Worm (Caenorhabditis elegans) whole organism, L1 larva: Measurements from ENCODE around the gene C29F9.9.

Experiments
- aha-1 ChIP-seq: fragments of 150-350 bp; optimal IDR thresholded peaks from 2 replicates; lab custom pipeline; 2014; ENCODE audit warnings: missing biosample characterization, missing genetic modification characterization
- ama-1 ChIP-seq: fragments of 150-350 bp; optimal IDR thresholded peaks from 2 replicates; lab custom pipeline; 2014
- ces-1 ChIP-seq: fragments of 150-350 bp; optimal IDR thresholded peaks from 2 replicates; lab custom pipeline; 2014; ENCODE audit warnings: missing biosample characterization, missing genetic modification reagents, missing genetic modification characterization
- dsc-1 ChIP-seq: sonication (generic microtip); optimal IDR thresholded peaks from 2 replicates; lab custom pipeline; 2016; ENCODE audit warnings: mild to moderate bottlenecking, missing genetic modification characterization, missing compliant biosample characterization
- egl-13 ChIP-seq: sonication (generic microtip); optimal IDR thresholded peaks from 2 replicates; lab custom pipeline; 2016; ENCODE audit warnings: missing genotype, missing genetic modification reagents, missing genetic modification characterization, missing compliant biosample characterization
- jun-1 ChIP-seq: fragments of 150-350 bp; optimal IDR thresholded peaks from 2 replicates; lab custom pipeline; 2014; ENCODE audit warnings: missing biosample characterization, missing genetic modification reagents, missing genetic modification characterization
- mdl-1 ChIP-seq, 2 experiments: fragments of 150-350 bp; optimal IDR thresholded peaks; 2 replicates each; lab custom pipeline; 2014 to 2017; ENCODE audit warnings: missing biosample characterization in 2 of 2, missing genetic modification characterization in 2 of 2, inconsistent platforms in 1 of 2
- mef-2 ChIP-seq: fragments of 150-350 bp; optimal IDR thresholded peaks from 2 replicates; lab custom pipeline; 2014; ENCODE audit warnings: missing biosample characterization, missing genetic modification characterization
- nhr-11 ChIP-seq: fragments of 150-350 bp; optimal IDR thresholded peaks from 2 replicates; lab custom pipeline; 2014; ENCODE audit warnings: missing biosample characterization, missing genetic modification characterization
- sox-4 ChIP-seq: sonication (generic microtip); optimal IDR thresholded peaks from 2 replicates; lab custom pipeline; 2016; ENCODE audit warnings: missing genetic modification characterization, missing compliant biosample characterization
- tbx-2 ChIP-seq: sonication (generic microtip); optimal IDR thresholded peaks from 2 replicates; lab custom pipeline; 2016; ENCODE audit warnings: missing genetic modification characterization, missing compliant biosample characterization
- unc-62 ChIP-seq: fragments of 150-350 bp; optimal IDR thresholded peaks from 2 replicates; lab custom pipeline; 2014; ENCODE audit warnings: missing biosample characterization, missing genetic modification reagents, missing genetic modification characterization
- vab-15 ChIP-seq: sonication (generic microtip); optimal IDR thresholded peaks from 2 replicates; lab custom pipeline; 2017; ENCODE audit warnings: missing genotype, mild to moderate bottlenecking, missing genetic modification characterization, missing compliant biosample characterization
- zag-1 ChIP-seq: fragments of 150-350 bp; optimal IDR thresholded peaks from 2 replicates; lab custom pipeline; 2014; ENCODE audit warnings: missing biosample characterization, missing genetic modification characterization

DNA sequence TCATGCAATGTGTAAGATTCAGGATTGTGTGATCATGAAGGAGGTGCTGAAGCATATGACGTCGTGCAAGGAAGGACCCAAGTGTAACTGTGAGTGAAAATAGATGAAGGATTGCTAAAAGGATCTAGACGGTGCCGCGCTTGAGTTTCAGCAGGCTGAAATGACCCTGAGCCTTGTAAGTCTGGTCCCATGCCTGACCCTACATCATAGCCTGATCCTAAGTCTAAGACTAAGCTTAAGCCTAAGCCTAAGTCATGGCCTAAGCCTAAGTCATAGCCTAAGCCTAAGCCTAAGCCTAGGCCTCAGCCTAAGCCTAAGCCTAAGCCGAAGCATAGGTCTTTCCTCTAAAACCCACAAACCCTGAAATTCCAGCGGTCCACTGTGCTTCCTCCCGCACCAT is 19.1 kb upstream of the C29F9.9 start:
- TF ChIP-seq dsc-1 (tag; lab: Kevin White, UChicago) (no peak), sox-4 (tag; lab: Kevin White, UChicago) (no peak), vab-15 (tag; lab: Kevin White, UChicago) (no peak), nhr-11 (no peak), mdl-1 (tag; optimal IDR thresholded peaks at IDR 0.05; lab: Kevin White, UChicago) (no peak), tbx-2 (tag; lab: Kevin White, UChicago) (no peak), egl-13 (tag; lab: Kevin White, UChicago) (no peak), unc-62 (no peak), aha-1 (tag; lab: Kevin White, UChicago) (no peak), mef-2 (tag; lab: Kevin White, UChicago) (no peak), ces-1 (GFP tag; lab: Kevin White, UChicago) (no peak), zag-1 (tag; lab: Kevin White, UChicago) (no peak), ama-1 (no peak), jun-1 (tag; lab: Kevin White, UChicago) (no peak)
